Worm (Caenorhabditis elegans) whole organism, L3 larva: Measurements from ENCODE around the gene orc-4.

Experiments used
- R02D3.7 ChIP-seq: fragments of 150-350 bp; optimal IDR thresholded peaks from 2 replicates; lab custom pipeline; 2014; ENCODE audit warnings: missing biosample characterization, missing genetic modification characterization
- aly-2 ChIP-seq: fragments of 150-350 bp; optimal IDR thresholded peaks from 2 replicates; lab custom pipeline; 2014; ENCODE audit warnings: missing biosample characterization, missing genetic modification characterization
- ama-1 ChIP-seq: fragments of 150-350 bp; optimal IDR thresholded peaks from 2 replicates; lab custom pipeline; 2018
- ceh-16 ChIP-seq: sonication (generic microtip); optimal IDR thresholded peaks from 2 replicates; lab custom pipeline; 2017; ENCODE audit warnings: missing biosample characterization, missing genetic modification characterization
- ceh-82 ChIP-seq: fragments of 150-350 bp; optimal IDR thresholded peaks from 2 replicates; lab custom pipeline; 2014; ENCODE audit warnings: missing biosample characterization, missing genetic modification characterization
- egl-27 ChIP-seq: sonication (generic microtip); optimal IDR thresholded peaks from 4 replicates; lab custom pipeline; 2017; ENCODE audit warnings: missing biosample characterization, missing genetic modification reagents, missing genetic modification characterization
- elt-1 ChIP-seq: fragments of 150-350 bp; optimal IDR thresholded peaks from 2 replicates; lab custom pipeline; 2014; ENCODE audit warnings: missing biosample characterization, missing genetic modification characterization
- fos-1 ChIP-seq: fragments of 150-350 bp; optimal IDR thresholded peaks from 2 replicates; lab custom pipeline; 2014; ENCODE audit warnings: missing biosample characterization, missing genetic modification characterization
- nhr-77 ChIP-seq: fragments of 150-350 bp; optimal IDR thresholded peaks from 2 replicates; lab custom pipeline; 2014; ENCODE audit warnings: missing biosample characterization, missing genetic modification characterization
- pha-4 ChIP-seq: fragments of 150-350 bp; optimal IDR thresholded peaks from 2 replicates; lab custom pipeline; 2014; ENCODE audit warnings: missing biosample characterization, missing genetic modification reagents, missing genetic modification characterization
- unc-39 ChIP-seq: sonication (generic microtip); optimal IDR thresholded peaks from 4 replicates; lab custom pipeline; 2017; ENCODE audit warnings: missing biosample characterization, missing genetic modification characterization
- unc-62 ChIP-seq: fragments of 150-350 bp; sonication (generic microtip); optimal IDR thresholded peaks from 4 replicates; lab custom pipeline; 2014; ENCODE audit warnings: missing biosample characterization, missing genetic modification reagents, missing genetic modification characterization
- ztf-4 ChIP-seq: fragments of 150-350 bp; optimal IDR thresholded peaks from 2 replicates; lab custom pipeline; 2014; ENCODE audit warnings: missing biosample characterization, missing genetic modification characterization

DNA sequence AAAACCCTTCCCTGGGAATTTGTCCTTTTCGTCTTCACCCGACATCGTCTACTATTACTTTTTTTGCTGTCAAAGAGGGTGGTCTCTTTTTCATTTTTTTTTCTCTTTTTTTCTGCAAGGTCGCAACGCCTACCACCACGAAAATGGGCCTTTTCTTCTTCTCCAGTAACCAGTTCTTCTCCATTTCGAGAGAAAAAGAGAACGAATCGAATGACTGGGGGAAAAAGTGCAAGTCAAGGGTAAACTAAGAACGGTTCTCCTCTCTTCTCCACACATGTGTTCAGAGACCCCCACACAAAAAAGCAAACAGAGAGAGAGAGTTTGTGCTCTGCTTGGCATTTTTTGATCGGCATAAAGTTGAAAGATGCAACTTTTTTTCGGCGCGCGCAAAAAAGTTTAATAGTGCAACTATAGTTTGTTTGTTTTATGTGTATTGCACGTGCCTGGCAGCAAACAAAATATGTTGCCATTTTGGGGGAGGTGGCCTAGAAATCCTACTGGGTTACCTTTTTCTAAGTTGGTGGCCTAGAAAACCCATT is 9.4 kb upstream of the orc-4 start:
- TF ChIP-seq unc-39 (no peak), R02D3.7 (tag; lab: Kevin White, UChicago) (no peak), egl-27 (tag; lab: Kevin White, UChicago) (no peak), ceh-16 (tag; lab: Kevin White, UChicago) (no peak), ztf-4 (tag; lab: Kevin White, UChicago) (no peak), aly-2 (no peak), unc-62 (GFP tag; lab: Kevin White, UChicago) (no peak), ceh-82 (tag; lab: Kevin White, UChicago) (no peak), fos-1 (tag; lab: Kevin White, UChicago) (no peak), nhr-77 (tag; lab: Kevin White, UChicago) (no peak), pha-4 (tag; lab: Kevin White, UChicago) (peak; percentile 93), elt-1 (tag; lab: Kevin White, UChicago) (no peak), ama-1 (lab: Kevin White, UChicago) (no peak)
